Fruit fly (Drosophila melanogaster): Measurements from ENCODE around the gene bam.
A peak's percentile ranks its signal among the peaks of the same experiment; 100 is the strongest.

The bam gene

dm6 chr3R:25193726-25194204 lies 51.1 kb downstream of the bam start, which contains the start of gene lobo (continued):
- TF ChIP-seq CG6813 (GFP tag; optimal IDR thresholded peaks at IDR 0.05) (peak; percentile 29), CG17186 (GFP tag; optimal IDR thresholded peaks at IDR 0.05) (no peak), Pdp1 (GFP tag; optimal IDR thresholded peaks at IDR 0.05) (peak; percentile 39 to 61), bowl (GFP tag; IDR thresholded peaks at IDR 0.05) (no peak), bbx (GFP tag; IDR thresholded peaks at IDR 0.05; ENCODE audit: partially characterized antibody) (0 out of 2 replicates have a peak, but pooled peaks have one; percentile 36), Rx (GFP tag; IDR thresholded peaks at IDR 0.05) (no peak), gcm2 (GFP tag; optimal IDR thresholded peaks at IDR 0.05) (no peak), NC2α (GFP tag; optimal IDR thresholded peaks at IDR 0.05) (no peak), H2.0 (GFP tag; IDR thresholded peaks at IDR 0.05) (peak; percentile 54), Xbp1 (GFP tag; optimal IDR thresholded peaks at IDR 0.05) (peak; percentile 65), tap (tag; optimal IDR thresholded peaks at IDR 0.05) (no peak), HHEX (GFP tag; optimal IDR thresholded peaks at IDR 0.05) (peak; percentile 62), salm (tag; optimal IDR thresholded peaks at IDR 0.05) (no peak), unpg (GFP tag; optimal IDR thresholded peaks at IDR 0.05) (no peak), CG15073 (GFP tag; optimal IDR thresholded peaks at IDR 0.05) (no peak), TFAM (GFP tag; optimal IDR thresholded peaks at IDR 0.05) (no peak), CG2120 (GFP tag; optimal IDR thresholded peaks at IDR 0.05) (peak; percentile 55), ash1 (GFP tag; optimal IDR thresholded peaks at IDR 0.05) (no peak), Ravus (GFP tag; IDR thresholded peaks at IDR 0.05) (no peak), B-H2 (GFP tag; optimal IDR thresholded peaks at IDR 0.05) (peak; percentile 73), fd102C (GFP tag; optimal IDR thresholded peaks at IDR 0.05) (no peak), dmrt11E (tag; optimal IDR thresholded peaks at IDR 0.05) (peak; percentile 39), CG13424 (tag; optimal IDR thresholded peaks at IDR 0.05) (peak; percentile 67), unc-4 (GFP tag; IDR thresholded peaks at IDR 0.05; ENCODE audit: partially characterized antibody) (0 out of 2 replicates have a peak, but pooled peaks have one; percentile 25), Ada2b (GFP tag; IDR thresholded peaks at IDR 0.05) (no peak), wek (GFP tag; optimal IDR thresholded peaks at IDR 0.05) (peak; percentile 18), CG6683 (GFP tag; optimal IDR thresholded peaks at IDR 0.05) (peak; percentile 67), Lpt (GFP tag; optimal IDR thresholded peaks at IDR 0.05) (no peak), CG33213 (GFP tag; optimal IDR thresholded peaks at IDR 0.05) (peak; percentile 83), pb (GFP tag; optimal IDR thresholded peaks at IDR 0.05) (peak; percentile 57), CG16813 (GFP tag; IDR thresholded peaks at IDR 0.05; ENCODE audit: partially characterized antibody) (no peak), Jarid2 (GFP tag; optimal IDR thresholded peaks at IDR 0.05) (peak; percentile 51), phol (tag; optimal IDR thresholded peaks at IDR 0.05) (peak; percentile 75), CG12236 (GFP tag; optimal IDR thresholded peaks at IDR 0.05) (peak; percentile 56), caup (GFP tag; optimal IDR thresholded peaks at IDR 0.05; ENCODE audit: severe bottlenecking) (peak; percentile 66), CG2202 (tag; optimal IDR thresholded peaks at IDR 0.05) (peak; percentile 47), Asciz (GFP tag; optimal IDR thresholded peaks at IDR 0.05) (no peak), NfI (GFP tag; optimal IDR thresholded peaks at IDR 0.05) (peak; percentile 85), CG7271 (tag; optimal IDR thresholded peaks at IDR 0.05) (peak; percentile 55), scrt (GFP tag; optimal IDR thresholded peaks at IDR 0.05) (peak; percentile 0), Vsx1 (GFP tag; optimal IDR thresholded peaks at IDR 0.05) (peak; percentile 34), fu2 (GFP tag; optimal IDR thresholded peaks at IDR 0.05) (peak; percentile 59), CG6272 (GFP tag; IDR thresholded peaks at IDR 0.05) (peak; percentile 28; the same call in 1 of the 2 replicates), CG6854 (GFP tag; optimal IDR thresholded peaks at IDR 0.05) (peak; percentile 25), CG14050 (GFP tag; IDR thresholded peaks at IDR 0.05) (no peak), gsb (GFP tag; IDR thresholded peaks at IDR 0.05) (no peak), ab (GFP tag; optimal IDR thresholded peaks at IDR 0.05) (no peak), vvl (GFP tag; IDR thresholded peaks at IDR 0.05) (peak; percentile 34; the same call in 1 of the 2 replicates), Max (GFP tag; optimal IDR thresholded peaks at IDR 0.05) (no peak), CG14014 (GFP tag; IDR thresholded peaks at IDR 0.05) (peak; percentile 78)
